Fruit fly (Drosophila melanogaster) whole organism, embryonic: ENCODE measurements around the gene CG42693.
A peak's percentile ranks its signal among the peaks of the same experiment; 100 is the strongest.

Experiments
- Abd-B ChIP-seq: fragments of 200-800 bp; sonication (Bioruptor generic); optimal IDR thresholded peaks from 2 replicates; lab custom pipeline; 2018; ENCODE audit warnings: missing biosample characterization, mild to moderate bottlenecking, missing genetic modification characterization, moderate library complexity
- Bteb2 ChIP-seq: fragments of 200-800 bp; sonication (Bioruptor generic); optimal IDR thresholded peaks from 2 replicates; lab custom pipeline; 2016; ENCODE audit warnings: missing biosample characterization, missing genetic modification characterization
- CG10462 ChIP-seq: fragments of 200-800 bp; sonication (Bioruptor generic); optimal IDR thresholded peaks from 2 replicates; lab custom pipeline; 2016; ENCODE audit warnings: missing biosample characterization, missing genetic modification characterization
- CG11456 ChIP-seq: fragments of 200-800 bp; sonication (Bioruptor generic); IDR thresholded peaks from 3 replicates; pipeline ENCODE4 v1.3.6; 2022; ENCODE audit warnings: missing biosample characterization, missing genetic modification characterization
- CG11695 ChIP-seq: fragments of 200-800 bp; sonication (Bioruptor generic); IDR thresholded peaks from 3 replicates; pipeline ENCODE4 v1.3.6; 2022; ENCODE audit warnings: missing biosample characterization, missing genetic modification characterization
- CG12071 ChIP-seq: fragments of 200-800 bp; sonication (Bioruptor generic); optimal IDR thresholded peaks from 3 replicates; lab custom pipeline; 2018; ENCODE audit warnings: missing biosample characterization, mild to moderate bottlenecking, missing genetic modification characterization
- CG12391 ChIP-seq: fragments of 200-800 bp; sonication (Bioruptor generic); optimal IDR thresholded peaks from 3 replicates; lab custom pipeline; 2018; ENCODE audit warnings: missing biosample characterization, mild to moderate bottlenecking, missing genetic modification characterization, moderate library complexity
- CG14014 ChIP-seq: fragments of 200-800 bp; sonication (Bioruptor generic); IDR thresholded peaks from 2 replicates; pipeline ENCODE4 v1.3.6; 2022; ENCODE audit warnings: missing biosample characterization, missing genetic modification characterization
- CG14441 ChIP-seq: fragments of 200-800 bp; sonication (Bioruptor generic); IDR thresholded peaks from 2 replicates; pipeline ENCODE4 v1.3.6; 2022; ENCODE audit warnings: missing biosample characterization, missing genetic modification characterization
- CG1647 ChIP-seq: fragments of 200-800 bp; sonication (Bioruptor generic); optimal IDR thresholded peaks from 3 replicates; lab custom pipeline; 2016; ENCODE audit warnings: missing biosample characterization, missing genetic modification characterization
- CG17802 ChIP-seq: fragments of 200-800 bp; sonication (Bioruptor generic); optimal IDR thresholded peaks from 2 replicates; lab custom pipeline; 2018; ENCODE audit warnings: missing biosample characterization, mild to moderate bottlenecking, missing genetic modification characterization, moderate library complexity
- CG18011 ChIP-seq: fragments of 200-800 bp; sonication (Bioruptor generic); optimal IDR thresholded peaks from 2 replicates; lab custom pipeline; 2017; ENCODE audit warnings: missing biosample characterization, missing genetic modification characterization, mild to moderate bottlenecking, moderate library complexity, missing genotype
- CG18599 ChIP-seq: fragments of 200-800 bp; sonication (Bioruptor generic); optimal IDR thresholded peaks from 3 replicates; lab custom pipeline; 2017; ENCODE audit warnings: missing biosample characterization, missing genetic modification characterization, mild to moderate bottlenecking, moderate library complexity, missing genetic modification reagents
- CG2199 ChIP-seq: fragments of 200-800 bp; sonication (Bioruptor generic); IDR thresholded peaks from 3 replicates; pipeline ENCODE4 v1.3.6; 2022; ENCODE audit warnings: missing biosample characterization, missing genetic modification characterization
- CG31365 ChIP-seq: fragments of 200-800 bp; sonication (Bioruptor generic); optimal IDR thresholded peaks from 2 replicates; lab custom pipeline; 2018; ENCODE audit warnings: missing biosample characterization, mild to moderate bottlenecking, missing genetic modification characterization
- CG31441 ChIP-seq: fragments of 200-800 bp; sonication (Bioruptor generic); IDR thresholded peaks from 2 replicates; pipeline ENCODE4 v1.3.6; 2022; ENCODE audit warnings: missing biosample characterization, missing genetic modification characterization
- CG34422 ChIP-seq: fragments of 200-800 bp; sonication (Bioruptor generic); IDR thresholded peaks from 3 replicates; pipeline ENCODE4 v1.3.6; 2022; ENCODE audit warnings: missing biosample characterization, missing genetic modification characterization
- CG6765 ChIP-seq: fragments of 200-800 bp; sonication (Bioruptor generic); optimal IDR thresholded peaks from 3 replicates; lab custom pipeline; 2017; ENCODE audit warnings: missing biosample characterization, mild to moderate bottlenecking, missing genetic modification characterization
- CG7963 ChIP-seq: fragments of 200-800 bp; sonication (Bioruptor generic); IDR thresholded peaks from 3 replicates; pipeline ENCODE4 v1.3.6; 2022; ENCODE audit warnings: missing biosample characterization, missing genetic modification characterization; ENCODE audit not compliant: partially characterized antibody
- CG8290 ChIP-seq, 3 experiments: fragments of 200-800 bp; sonication (Bioruptor generic); optimal IDR thresholded peaks; 2 replicates each; lab custom pipeline; 2016 to 2019; ENCODE audit warnings: missing biosample characterization in 3 of 3, missing genetic modification characterization in 3 of 3, mild to moderate bottlenecking in 2 of 3, moderate library complexity in 1 of 3
- CG8388 ChIP-seq: fragments of 200-800 bp; sonication (Bioruptor generic); optimal IDR thresholded peaks from 2 replicates; lab custom pipeline; 2019; ENCODE audit warnings: missing biosample characterization, mild to moderate bottlenecking, missing genetic modification characterization, moderate library complexity
- D19B ChIP-seq: fragments of 200-800 bp; sonication (Bioruptor generic); optimal IDR thresholded peaks from 2 replicates; lab custom pipeline; 2017; ENCODE audit warnings: missing biosample characterization, mild to moderate bottlenecking, missing genetic modification characterization
- Doc2 ChIP-seq: fragments of 200-800 bp; sonication (Bioruptor generic); IDR thresholded peaks from 2 replicates; pipeline ENCODE4 v1.3.6; 2022; ENCODE audit warnings: missing biosample characterization, missing genetic modification characterization
- Gug ChIP-seq: fragments of 200-800 bp; sonication (Bioruptor generic); IDR thresholded peaks from 4 replicates; pipeline ENCODE4 v1.3.6; 2022; ENCODE audit warnings: missing biosample characterization, missing genetic modification characterization
- HHEX ChIP-seq: fragments of 200-800 bp; sonication (Bioruptor generic); optimal IDR thresholded peaks from 3 replicates; lab custom pipeline; 2017; ENCODE audit warnings: missing biosample characterization, mild to moderate bottlenecking, missing genetic modification characterization, missing genetic modification reagents
- HLHmδ ChIP-seq: fragments of 200-800 bp; sonication (Bioruptor generic); optimal IDR thresholded peaks from 2 replicates; lab custom pipeline; 2018; ENCODE audit warnings: missing biosample characterization, mild to moderate bottlenecking, missing genetic modification characterization, moderate library complexity
- Hmr ChIP-seq: fragments of 200-800 bp; sonication (Bioruptor generic); optimal IDR thresholded peaks from 3 replicates; lab custom pipeline; 2017; ENCODE audit warnings: mild to moderate bottlenecking, missing biosample characterization, missing genetic modification reagents, missing genetic modification characterization
- Hr3 ChIP-seq: fragments of 200-800 bp; sonication (Bioruptor generic); optimal IDR thresholded peaks from 3 replicates; lab custom pipeline; 2016; ENCODE audit warnings: missing biosample characterization, missing genetic modification characterization
- Hr39 ChIP-seq: fragments of >200 bp; optimal IDR thresholded peaks from 2 replicates; lab custom pipeline; 2017
- Kr ChIP-seq: fragments of 200-800 bp; sonication (Bioruptor generic); optimal IDR thresholded peaks from 2 replicates; lab custom pipeline; 2017; ENCODE audit warnings: missing biosample characterization, mild to moderate bottlenecking, missing genetic modification characterization
- MBD-R2 ChIP-seq: fragments of 200-800 bp; sonication (Bioruptor generic); IDR thresholded peaks from 2 replicates; pipeline ENCODE4 v1.3.6; 2022; ENCODE audit warnings: missing biosample characterization, missing genetic modification characterization
- MESR4 ChIP-seq: fragments of 200-800 bp; sonication (Bioruptor generic); optimal IDR thresholded peaks from 2 replicates; lab custom pipeline; 2018; ENCODE audit warnings: missing biosample characterization, mild to moderate bottlenecking, missing genetic modification characterization, moderate library complexity
- Med ChIP-seq: fragments of 200-800 bp; sonication (Bioruptor generic); peaks from one replicate; lab custom pipeline; 2016; ENCODE audit warnings: missing biosample characterization, missing genetic modification characterization, mild to moderate bottlenecking, inconsistent platforms, moderate library complexity
- Nf-YB ChIP-seq: fragments of 200-800 bp; sonication (Bioruptor generic); optimal IDR thresholded peaks from 3 replicates; lab custom pipeline; 2019; ENCODE audit warnings: missing biosample characterization, mild to moderate bottlenecking, missing genetic modification characterization, moderate library complexity
- Optix ChIP-seq: fragments of 200-800 bp; sonication (Bioruptor generic); IDR thresholded peaks from 3 replicates; pipeline ENCODE4 v1.3.6; 2022; ENCODE audit warnings: missing biosample characterization, missing genetic modification characterization
- chinmo ChIP-seq: fragments of 200-800 bp; sonication (Bioruptor generic); IDR thresholded peaks from 4 replicates; pipeline ENCODE4 v1.3.6; 2022; ENCODE audit warnings: missing biosample characterization, missing genetic modification characterization; ENCODE audit not compliant: partially characterized antibody
- corto ChIP-seq: fragments of 200-800 bp; sonication (Bioruptor generic); optimal IDR thresholded peaks from 2 replicates; lab custom pipeline; 2016; ENCODE audit warnings: missing biosample characterization, mild to moderate bottlenecking, missing genetic modification characterization, moderate library complexity
- crol ChIP-seq: fragments of 200-800 bp; sonication (Bioruptor generic); IDR thresholded peaks from 2 replicates; pipeline ENCODE4 v1.3.6; 2022; ENCODE audit warnings: missing biosample characterization, missing genetic modification characterization
- da ChIP-seq: fragments of 200-800 bp; sonication (Bioruptor generic); optimal IDR thresholded peaks from 2 replicates; lab custom pipeline; 2016; ENCODE audit warnings: missing biosample characterization, missing genetic modification characterization
- dati ChIP-seq: fragments of 200-800 bp; sonication (Bioruptor generic); IDR thresholded peaks from 2 replicates; pipeline ENCODE4 v1.3.6; 2022; ENCODE audit warnings: missing biosample characterization, missing genetic modification characterization
- en ChIP-seq: fragments of 200-800 bp; sonication (Bioruptor generic); optimal IDR thresholded peaks from 2 replicates; lab custom pipeline; 2016; ENCODE audit warnings: missing biosample characterization, missing genetic modification characterization
- her ChIP-seq: fragments of 200-800 bp; sonication (Bioruptor generic); optimal IDR thresholded peaks from 2 replicates; lab custom pipeline; 2016; ENCODE audit warnings: missing biosample characterization, missing genetic modification characterization
- insv ChIP-seq, 2 experiments: fragments of 200-800 bp; sonication (Bioruptor generic); optimal IDR thresholded peaks; 3 replicates each; lab custom pipeline; 2016 to 2018; ENCODE audit warnings: missing biosample characterization in 2 of 2, missing genetic modification characterization in 2 of 2
- jumu ChIP-seq: fragments of 200-800 bp; sonication (Bioruptor generic); optimal IDR thresholded peaks from 3 replicates; lab custom pipeline; 2016; ENCODE audit warnings: missing biosample characterization, missing genetic modification characterization
- nau ChIP-seq: fragments of 200-800 bp; sonication (Bioruptor generic); optimal IDR thresholded peaks from 3 replicates; lab custom pipeline; 2017; ENCODE audit warnings: missing biosample characterization, mild to moderate bottlenecking, missing genetic modification characterization, missing genetic modification reagents
- p53 ChIP-seq: fragments of 200-800 bp; sonication (Bioruptor generic); optimal IDR thresholded peaks from 2 replicates; lab custom pipeline; 2016; ENCODE audit warnings: missing biosample characterization, missing genetic modification characterization
- scrt ChIP-seq: fragments of 200-800 bp; sonication (Bioruptor generic); optimal IDR thresholded peaks from 2 replicates; lab custom pipeline; 2018; ENCODE audit warnings: missing biosample characterization, mild to moderate bottlenecking, missing genetic modification characterization, moderate library complexity
- sens ChIP-seq: fragments of 200-800 bp; sonication (Bioruptor generic); peaks from one replicate; lab custom pipeline; 2016; ENCODE audit warnings: missing biosample characterization, missing genetic modification characterization
- tin ChIP-seq: fragments of 200-800 bp; sonication (Bioruptor generic); optimal IDR thresholded peaks from 3 replicates; lab custom pipeline; 2016; ENCODE audit warnings: missing biosample characterization, missing genetic modification characterization
- yki ChIP-seq: fragments of >200 bp; optimal IDR thresholded peaks from 3 replicates; lab custom pipeline; 2018

Gene CG42693

DNA sequence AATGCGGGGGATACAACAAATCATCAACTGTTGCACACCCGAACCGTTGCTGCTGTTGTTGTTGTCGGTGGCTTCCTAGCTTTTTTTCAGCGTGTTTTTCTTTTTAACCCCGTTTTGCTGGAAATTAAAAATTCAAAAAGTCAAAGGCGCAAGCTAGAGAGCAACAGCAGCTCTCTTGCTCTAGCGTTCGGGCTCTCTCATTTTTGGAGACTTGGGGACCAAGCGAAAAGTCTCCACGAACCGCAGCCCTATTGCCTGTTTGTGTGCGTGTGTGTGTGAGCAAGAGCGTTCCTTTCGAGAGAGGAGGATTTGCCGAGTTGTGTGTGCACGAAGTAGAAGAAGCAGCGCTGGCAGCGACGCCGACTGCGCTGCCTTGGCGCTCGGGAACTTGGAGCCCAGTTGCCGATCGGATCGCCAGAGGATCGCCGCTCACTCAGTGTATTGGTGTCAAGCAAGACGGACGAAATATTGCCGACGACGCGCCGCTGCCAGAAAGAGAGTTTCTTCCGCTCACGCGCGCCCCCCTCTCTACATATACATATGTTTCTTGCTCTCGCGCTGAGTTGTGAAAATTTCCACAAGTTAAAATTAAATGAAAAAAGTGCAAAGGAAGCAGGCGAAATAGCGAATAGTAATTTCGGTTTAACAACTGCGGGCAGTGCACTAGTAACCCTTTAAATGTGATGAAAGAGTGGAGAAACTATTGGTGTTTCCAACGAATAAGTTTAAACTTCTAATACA lies 16.6 kb upstream of the CG42693 start (continued):
- TF ChIP-seq CG14441 (GFP tag; lab: Robert Waterston, UW) (0 out of 2 replicates have a peak, but pooled peaks have one; percentile 17), nau (no peak), jumu (no peak), en (no peak), Hr39 (no peak), Gug (no peak), HHEX (GFP tag; lab: Kevin White, UChicago) (no peak), her (peak; percentile 31), Med (GFP tag; lab: Kevin White, UChicago) (peak; percentile 80), CG12071 (peak; percentile 19), Doc2 (GFP tag; lab: Robert Waterston, UW) (no peak), chinmo (GFP tag; lab: Robert Waterston, UW) (peak; percentile 63; the same call in 1 of the 4 replicates), CG18599 (GFP tag; lab: Kevin White, UChicago) (peak; percentile 29), CG8388 (GFP tag; lab: Kevin White, UChicago) (no peak), CG34422 (GFP tag; lab: Robert Waterston, UW) (peak; percentile 43; the same call in 1 of the 3 replicates), CG14014 (GFP tag; lab: Robert Waterston, UW) (no peak), Bteb2 (no peak), CG8290 (GFP tag; optimal IDR thresholded peaks at IDR 0.05; lab: Kevin White, UChicago) (no peak), CG8290 (tag; optimal IDR thresholded peaks at IDR 0.05; lab: Kevin White, UChicago) (no peak), Hmr (GFP tag; lab: Kevin White, UChicago) (peak; percentile 13), Nf-YB (GFP tag; lab: Kevin White, UChicago) (no peak), da (GFP tag; lab: Kevin White, UChicago) (no peak), MBD-R2 (GFP tag; lab: Robert Waterston, UW) (no peak), CG1647 (no peak), scrt (peak; percentile 20), sens (GFP tag; lab: Kevin White, UChicago) (peak; percentile 32), CG2199 (GFP tag; lab: Robert Waterston, UW) (peak; percentile 45; the same call in 2 of the 3 replicates), D19B (no peak), insv (GFP tag; optimal IDR thresholded peaks at IDR 0.05; lab: Kevin White, UChicago) (no peak), CG31365 (tag; lab: Kevin White, UChicago) (no peak), corto (no peak), CG31441 (no peak), CG12391 (tag; lab: Kevin White, UChicago) (no peak), p53 (no peak), yki (lab: Kevin White, UChicago) (peak; percentile 46), tin (no peak), CG11456 (GFP tag; lab: Robert Waterston, UW) (no peak), Optix (no peak), dati (no peak), Kr (GFP tag; lab: Kevin White, UChicago) (no peak), CG7963 (no peak), CG18011 (no peak), Abd-B (GFP tag; lab: Kevin White, UChicago) (no peak), CG17802 (no peak), MESR4 (GFP tag; lab: Kevin White, UChicago) (no peak), HLHmδ (peak; percentile 57), CG6765 (no peak), CG10462 (GFP tag; lab: Kevin White, UChicago) (no peak), crol (GFP tag; lab: Robert Waterston, UW) (peak; percentile 89), Hr3 (GFP tag; lab: Kevin White, UChicago) (no peak), CG11695 (GFP tag; lab: Robert Waterston, UW) (0 out of 3 replicates have a peak, but pooled peaks have one; percentile 37)
